Worm (Caenorhabditis elegans) whole organism, young adult: ENCODE results near the gene ptr-22.

ENCODE experiments used
- B0035.1 ChIP-seq: sonication (generic microtip); optimal IDR thresholded peaks from 2 replicates; lab custom pipeline; 2016; ENCODE audit warnings: missing genetic modification characterization, mild to moderate bottlenecking, missing compliant biosample characterization, missing genotype, missing genetic modification reagents
- C06A6.2 ChIP-seq: fragments of 200-800 bp; sonication (Bioruptor generic); conservative IDR thresholded peaks from 2 replicates; pipeline ENCODE4 v1.3.6; 2022; ENCODE audit warnings: missing genetic modification characterization, missing compliant biosample characterization
- D2030.7 ChIP-seq: fragments of 200-800 bp; sonication (Bioruptor generic); IDR thresholded peaks from 2 replicates; pipeline ENCODE4 v1.3.6; 2022; ENCODE audit warnings: missing genetic modification reagents, missing genetic modification characterization, missing compliant biosample characterization
- F10E7.11 ChIP-seq: sonication (generic microtip); optimal IDR thresholded peaks from 2 replicates; lab custom pipeline; 2017; ENCODE audit warnings: mild to moderate bottlenecking, missing genetic modification characterization, moderate library complexity, missing compliant biosample characterization
- F33H1.4 ChIP-seq: fragments of 200-800 bp; sonication (Bioruptor generic); IDR thresholded peaks from 2 replicates; pipeline ENCODE4 v1.3.6; 2022; ENCODE audit warnings: missing genetic modification reagents, missing genetic modification characterization, missing compliant biosample characterization
- F39B2.1 ChIP-seq: fragments of 200-800 bp; sonication (Bioruptor generic); IDR thresholded peaks from 2 replicates; pipeline ENCODE4 v1.3.6; 2022; ENCODE audit warnings: missing genetic modification reagents, missing genetic modification characterization, missing compliant biosample characterization
- K12H6.12 ChIP-seq: fragments of 200-800 bp; sonication (Bioruptor generic); optimal IDR thresholded peaks from 2 replicates; lab custom pipeline; 2018; ENCODE audit warnings: mild to moderate bottlenecking, missing genetic modification characterization, missing compliant biosample characterization
- Y53F4B.3 ChIP-seq: fragments of 200-800 bp; sonication (Bioruptor generic); IDR thresholded peaks from 2 replicates; pipeline ENCODE4 v1.3.6; 2022; ENCODE audit warnings: missing genetic modification reagents, missing genetic modification characterization, missing compliant biosample characterization
- Y56A3A.18 ChIP-seq: fragments of 200-800 bp; sonication (Bioruptor generic); IDR thresholded peaks from 2 replicates; pipeline ENCODE4 v1.3.6; 2022; ENCODE audit warnings: missing genetic modification reagents, missing genetic modification characterization, missing compliant biosample characterization
- akir-1 ChIP-seq: fragments of 200-800 bp; sonication (Bioruptor generic); optimal IDR thresholded peaks from 2 replicates; lab custom pipeline; 2018; ENCODE audit warnings: mild to moderate bottlenecking, missing genetic modification characterization, moderate library complexity, missing compliant biosample characterization
- ama-1 ChIP-seq, 3 experiments: fragments of 150-350 bp in 1 of 3; sonication (generic microtip) in 2 of 3; optimal IDR thresholded peaks; 2 replicates each; lab custom pipeline; 2014 to 2018; ENCODE audit warnings: missing biosample characterization in 2 of 3, missing genetic modification characterization in 2 of 3, missing genetic modification reagents in 2 of 3
- athp-1 ChIP-seq: sonication (generic microtip); optimal IDR thresholded peaks from 2 replicates; lab custom pipeline; 2017; ENCODE audit warnings: mild to moderate bottlenecking, missing genetic modification characterization, missing compliant biosample characterization
- bed-2 ChIP-seq: fragments of 200-800 bp; sonication (Bioruptor generic); IDR thresholded peaks from 2 replicates; pipeline ENCODE4 v1.3.6; 2022; ENCODE audit warnings: missing genetic modification reagents, missing genetic modification characterization, missing compliant biosample characterization
- ccch-3 ChIP-seq: fragments of 200-800 bp; sonication (Bioruptor generic); optimal IDR thresholded peaks from 2 replicates; lab custom pipeline; 2018; ENCODE audit warnings: mild to moderate bottlenecking, missing genetic modification characterization, missing compliant biosample characterization
- cebp-1 ChIP-seq, 2 experiments: fragments of 200-800 bp in 1 of 2; sonication (Bioruptor generic) in 1 of 2; sonication (generic microtip) in 1 of 2; IDR thresholded peaks in 1 of 2; optimal IDR thresholded peaks in 1 of 2; 2 replicates each; pipeline versions ENCODE4 v1.3.6 to Lab custom; 2017 to 2022; ENCODE audit warnings: missing compliant biosample characterization in 2 of 2, missing genetic modification characterization in 2 of 2, mild to moderate bottlenecking in 1 of 2, missing genetic modification reagents in 1 of 2, moderate library complexity in 1 of 2
- cebp-2 ChIP-seq: fragments of 200-800 bp; sonication (Bioruptor generic); IDR thresholded peaks from 2 replicates; pipeline ENCODE4 v1.3.6; 2022; ENCODE audit warnings: missing genetic modification characterization, missing compliant biosample characterization
- ceh-79 ChIP-seq: sonication (generic microtip); optimal IDR thresholded peaks from 2 replicates; lab custom pipeline; 2017; ENCODE audit warnings: mild to moderate bottlenecking, missing genetic modification characterization, missing compliant biosample characterization
- dox-1 ChIP-seq: fragments of 200-800 bp; sonication (Bioruptor generic); IDR thresholded peaks from 2 replicates; pipeline ENCODE4 v1.3.6; 2022; ENCODE audit warnings: missing genetic modification reagents, missing genetic modification characterization, missing compliant biosample characterization
- dpl-1 ChIP-seq: fragments of 150-350 bp; optimal IDR thresholded peaks from 2 replicates; lab custom pipeline; 2014; ENCODE audit warnings: missing biosample characterization, missing genetic modification reagents, missing genetic modification characterization
- efl-1 ChIP-seq: fragments of 150-350 bp; optimal IDR thresholded peaks from 2 replicates; lab custom pipeline; 2014; ENCODE audit warnings: missing biosample characterization, missing genetic modification reagents, missing genetic modification characterization
- egl-18 ChIP-seq: fragments of 200-800 bp; sonication (Bioruptor generic); IDR thresholded peaks from 2 replicates; pipeline ENCODE4 v1.3.6; 2022; ENCODE audit warnings: missing genetic modification reagents, missing genetic modification characterization, missing compliant biosample characterization
- egrh-3 ChIP-seq: fragments of 200-800 bp; sonication (Bioruptor generic); IDR thresholded peaks from 2 replicates; pipeline ENCODE4 v1.3.6; 2022; ENCODE audit warnings: missing genetic modification reagents, missing genetic modification characterization, missing compliant biosample characterization
- ekl-4 ChIP-seq: fragments of 200-800 bp; sonication (Bioruptor generic); IDR thresholded peaks from 2 replicates; pipeline ENCODE4 v1.3.6; 2022; ENCODE audit warnings: missing genetic modification reagents, missing genetic modification characterization, missing compliant biosample characterization
- hlh-12 ChIP-seq: sonication (generic microtip); optimal IDR thresholded peaks from 2 replicates; lab custom pipeline; 2016; ENCODE audit warnings: missing genetic modification characterization, missing compliant biosample characterization
- hmg-20 ChIP-seq: fragments of 200-800 bp; sonication (Bioruptor generic); IDR thresholded peaks from 2 replicates; pipeline ENCODE4 v1.3.6; 2022; ENCODE audit warnings: missing genetic modification reagents, missing genetic modification characterization, missing compliant biosample characterization
- hrde-1 ChIP-seq: sonication (generic microtip); optimal IDR thresholded peaks from 2 replicates; lab custom pipeline; 2016; ENCODE audit warnings: missing genetic modification characterization, mild to moderate bottlenecking, missing compliant biosample characterization, moderate library complexity, missing genotype, missing genetic modification reagents, borderline replicate concordance
- lin-35 ChIP-seq, 3 experiments: fragments of 150-350 bp in 2 of 3; sonication (generic microtip) in 1 of 3; optimal IDR thresholded peaks; 2 replicates each; lab custom pipeline; 2014 to 2018; ENCODE audit warnings: missing biosample characterization in 3 of 3, missing genetic modification characterization in 3 of 3, missing genetic modification reagents in 3 of 3
- lir-1 ChIP-seq: fragments of 200-800 bp; sonication (Bioruptor generic); conservative IDR thresholded peaks from 2 replicates; pipeline ENCODE4 v1.3.6; 2022; ENCODE audit warnings: missing genetic modification reagents, missing genetic modification characterization, missing compliant biosample characterization
- madf-10 ChIP-seq: sonication (generic microtip); optimal IDR thresholded peaks from 2 replicates; lab custom pipeline; 2016; ENCODE audit warnings: mild to moderate bottlenecking, missing genetic modification characterization, missing compliant biosample characterization
- madf-3 ChIP-seq: fragments of 200-800 bp; sonication (Bioruptor generic); IDR thresholded peaks from 2 replicates; pipeline ENCODE4 v1.3.6; 2022; ENCODE audit warnings: missing genetic modification reagents, missing genetic modification characterization, missing compliant biosample characterization
- mes-4 ChIP-seq: sonication (generic microtip); optimal IDR thresholded peaks from 2 replicates; lab custom pipeline; 2016; ENCODE audit warnings: missing genotype, missing genetic modification characterization, missing compliant biosample characterization
- nhr-179 ChIP-seq: sonication (generic microtip); optimal IDR thresholded peaks from 2 replicates; lab custom pipeline; 2016; ENCODE audit warnings: mild to moderate bottlenecking, missing genetic modification characterization, missing compliant biosample characterization
- snpc-4 ChIP-seq, 5 experiments: fragments of 150-350 bp in 1 of 5; sonication (generic microtip) in 4 of 5; optimal IDR thresholded peaks; 2 replicates each; lab custom pipeline; 2014 to 2018; ENCODE audit warnings: missing genetic modification characterization in 5 of 5, missing biosample characterization in 3 of 5, antibody characterized with exemption in 2 of 5, mild to moderate bottlenecking in 2 of 5, missing compliant biosample characterization in 2 of 5, missing genotype in 2 of 5, moderate library complexity in 2 of 5, missing genetic modification reagents in 1 of 5
- tbp1 ChIP-seq: fragments of 200-800 bp; sonication (Bioruptor generic); optimal IDR thresholded peaks from 2 replicates; lab custom pipeline; 2018; ENCODE audit warnings: mild to moderate bottlenecking, missing genetic modification characterization, missing compliant biosample characterization
- unc-130 ChIP-seq: sonication (generic microtip); optimal IDR thresholded peaks from 2 replicates; lab custom pipeline; 2016; ENCODE audit warnings: missing genetic modification reagents, missing genetic modification characterization, missing compliant biosample characterization
- zfh-2 ChIP-seq: fragments of 200-800 bp; sonication (Bioruptor generic); conservative IDR thresholded peaks from 2 replicates; pipeline ENCODE4 v1.3.6; 2022; ENCODE audit warnings: missing genetic modification reagents, missing genetic modification characterization, missing compliant biosample characterization
- zim-3 ChIP-seq: sonication (generic microtip); optimal IDR thresholded peaks from 2 replicates; lab custom pipeline; 2017; ENCODE audit warnings: mild to moderate bottlenecking, missing genetic modification characterization, moderate library complexity, missing compliant biosample characterization
- ztf-22 ChIP-seq: fragments of 200-800 bp; sonication (Bioruptor generic); optimal IDR thresholded peaks from 2 replicates; lab custom pipeline; 2018; ENCODE audit warnings: mild to moderate bottlenecking, missing genetic modification characterization, moderate library complexity, missing compliant biosample characterization

ptr-22 gene

ce11 chrV:18967479-18968056, 36.4 kb upstream of the ptr-22 start, which contains the start of gene Y39B6A.43 (continued):
- TF ChIP-seq K12H6.12 (tag; lab: Kevin White, UChicago), result peak; percentile 100
- TF ChIP-seq ceh-79 (tag; lab: Kevin White, UChicago), result peak; percentile 5
- peak; percentile 86 for TF ChIP-seq F39B2.1 (GFP tag; lab: Robert Waterston, UW)
- TF ChIP-seq F10E7.11 (tag; lab: Kevin White, UChicago), result peak; percentile 86
- TF ChIP-seq zfh-2 (GFP tag; lab: Robert Waterston, UW), result peak; percentile 88
- peak; percentile 80 to 99 (median 96) for TF ChIP-seq lin-35 (GFP tag; optimal IDR thresholded peaks at IDR 0.05; lab: Kevin White, UChicago)
- no peak for TF ChIP-seq ama-1 (optimal IDR thresholded peaks at IDR 0.05; lab: Kevin White, UChicago)
- peak in 1 of 2 experiments; percentile 53 for TF ChIP-seq ama-1 (GFP tag; optimal IDR thresholded peaks at IDR 0.05; lab: Kevin White, UChicago)
- peak; percentile 63 for TF ChIP-seq egrh-3 (GFP tag; lab: Robert Waterston, UW)
- peak; percentile 94 for TF ChIP-seq Y56A3A.18 (GFP tag; lab: Robert Waterston, UW)
- TF ChIP-seq nhr-179 (tag; lab: Kevin White, UChicago), result no peak
- peak; percentile 90 for TF ChIP-seq hmg-20 (GFP tag; lab: Robert Waterston, UW)
- TF ChIP-seq cebp-2, result peak; percentile 90; the same call in 1 of the 2 replicates
- TF ChIP-seq ekl-4 (GFP tag; lab: Robert Waterston, UW), result peak; percentile 97
- no peak for TF ChIP-seq akir-1 (GFP tag; lab: Kevin White, UChicago)
- peak; percentile 84 for TF ChIP-seq hrde-1
- TF ChIP-seq tbp1, result peak; percentile 79
- TF ChIP-seq unc-130 (GFP tag; lab: Kevin White, UChicago), result peak; percentile 83
- peak; percentile 86 for TF ChIP-seq F33H1.4 (GFP tag; lab: Robert Waterston, UW)
- peak; percentile 84 for TF ChIP-seq ztf-22 (GFP tag; lab: Kevin White, UChicago)
- TF ChIP-seq hlh-12, result no peak
- peak; percentile 88 for TF ChIP-seq Y53F4B.3 (GFP tag; lab: Robert Waterston, UW)
- peak; percentile 99 for TF ChIP-seq dox-1 (GFP tag; lab: Robert Waterston, UW)
- TF ChIP-seq B0035.1 (tag; lab: Kevin White, UChicago), result peak; percentile 64
- peak; percentile 97 for TF ChIP-seq dpl-1
- TF ChIP-seq D2030.7, result peak; percentile 99
- TF ChIP-seq mes-4 (tag; lab: Kevin White, UChicago), result no peak
- TF ChIP-seq bed-2 (GFP tag; lab: Robert Waterston, UW), result peak; percentile 77
- TF ChIP-seq athp-1 (tag; lab: Kevin White, UChicago), result peak; percentile 99
- TF ChIP-seq snpc-4 (GFP tag; optimal IDR thresholded peaks at IDR 0.05; lab: Kevin White, UChicago), result peak; percentile 80
- peak; percentile 63 to 88 (median 84) for TF ChIP-seq snpc-4 (tag; optimal IDR thresholded peaks at IDR 0.05; lab: Kevin White, UChicago)
- no peak for TF ChIP-seq ccch-3 (GFP tag; lab: Kevin White, UChicago)
- peak; percentile 97 for TF ChIP-seq madf-3 (GFP tag; lab: Robert Waterston, UW)

DNA sequence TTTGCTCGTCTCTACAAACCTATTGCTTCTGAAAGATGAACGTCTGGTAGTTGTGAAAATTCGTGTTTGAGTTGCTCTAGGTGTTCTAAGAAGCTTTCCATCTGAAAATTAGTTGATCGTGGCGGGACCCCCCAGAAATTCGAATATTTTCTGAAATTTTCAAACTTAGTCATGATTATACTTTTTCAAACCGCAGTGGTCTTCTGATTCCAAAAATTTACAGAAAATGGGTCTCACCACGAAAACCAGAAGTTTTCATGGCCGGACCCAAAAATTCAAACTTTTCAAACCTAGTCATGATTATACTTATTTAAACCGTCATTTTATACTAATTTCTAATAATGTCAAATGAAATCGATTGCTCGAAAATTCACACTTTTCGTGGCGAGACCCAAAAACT, 28.9 kb upstream of the ptr-22 start, which contains the start of gene ztf-20:
TSS of gene ztf-20 (minus strand) at position 101 of the 400 bp plus-strand sequence.
- no peak for TF ChIP-seq zim-3 (tag; lab: Kevin White, UChicago)
- TF ChIP-seq madf-3 (GFP tag; lab: Robert Waterston, UW), result no peak
- no peak for TF ChIP-seq lir-1 (GFP tag; lab: Robert Waterston, UW)
- TF ChIP-seq cebp-1 (GFP tag; IDR thresholded peaks at IDR 0.05; lab: Robert Waterston, UW), result no peak
- no peak for TF ChIP-seq cebp-1 (tag; optimal IDR thresholded peaks at IDR 0.05; lab: Kevin White, UChicago)
- no peak for TF ChIP-seq C06A6.2 (GFP tag; lab: Robert Waterston, UW)
- TF ChIP-seq ccch-3 (GFP tag; lab: Kevin White, UChicago), result no peak
- no peak for TF ChIP-seq lin-35 (GFP tag; optimal IDR thresholded peaks at IDR 0.05; lab: Kevin White, UChicago)
- TF ChIP-seq efl-1 (GFP tag; lab: Kevin White, UChicago), result no peak
- TF ChIP-seq madf-10 (tag; lab: Kevin White, UChicago), result no peak
- TF ChIP-seq egl-18 (GFP tag; lab: Robert Waterston, UW), result no peak
